Worm (Caenorhabditis elegans) whole organism, L2 larva: ENCODE results near the gene copg-1.

Experiments used
- C34F6.9 ChIP-seq: fragments of 150-350 bp; optimal IDR thresholded peaks from 2 replicates; lab custom pipeline; 2014; ENCODE audit warnings: missing biosample characterization, missing genetic modification characterization
- F13H6.1 ChIP-seq: sonication (generic microtip); optimal IDR thresholded peaks from 2 replicates; lab custom pipeline; 2016; ENCODE audit warnings: missing genetic modification characterization, missing compliant biosample characterization
- R02D3.7 ChIP-seq: fragments of 150-350 bp; optimal IDR thresholded peaks from 2 replicates; lab custom pipeline; 2014; ENCODE audit warnings: missing biosample characterization, missing genetic modification characterization
- Y55F3AM.14 ChIP-seq: fragments of 200-800 bp; sonication (Bioruptor generic); optimal IDR thresholded peaks from 2 replicates; lab custom pipeline; 2018; ENCODE audit warnings: mild to moderate bottlenecking, missing genetic modification characterization, missing compliant biosample characterization
- ZK546.5 ChIP-seq: sonication (generic microtip); optimal IDR thresholded peaks from 2 replicates; lab custom pipeline; 2017; ENCODE audit warnings: missing biosample characterization, missing genetic modification characterization
- alr-1 ChIP-seq: fragments of 150-350 bp; optimal IDR thresholded peaks from 2 replicates; lab custom pipeline; 2014; ENCODE audit warnings: missing biosample characterization, missing genetic modification characterization
- ama-1 ChIP-seq: fragments of 150-350 bp; optimal IDR thresholded peaks from 2 replicates; lab custom pipeline; 2018; ENCODE audit warnings: inconsistent platforms
- ceh-16 ChIP-seq: fragments of 150-350 bp; optimal IDR thresholded peaks from 2 replicates; lab custom pipeline; 2014; ENCODE audit warnings: missing biosample characterization, missing genetic modification characterization
- ceh-82 ChIP-seq: fragments of 150-350 bp; optimal IDR thresholded peaks from 2 replicates; lab custom pipeline; 2014; ENCODE audit warnings: missing biosample characterization, missing genetic modification characterization
- crh-2 ChIP-seq: sonication (generic microtip); optimal IDR thresholded peaks from 2 replicates; lab custom pipeline; 2017; ENCODE audit warnings: missing biosample characterization, missing genetic modification characterization
- dmd-4 ChIP-seq: sonication (generic microtip); optimal IDR thresholded peaks from 2 replicates; lab custom pipeline; 2017; ENCODE audit warnings: missing biosample characterization, missing genetic modification characterization
- egl-27 ChIP-seq: sonication (generic microtip); optimal IDR thresholded peaks from 3 replicates; lab custom pipeline; 2017; ENCODE audit warnings: missing biosample characterization, missing genetic modification reagents, missing genetic modification characterization
- elt-1 ChIP-seq: fragments of 150-350 bp; optimal IDR thresholded peaks from 2 replicates; lab custom pipeline; 2014; ENCODE audit warnings: missing biosample characterization, missing genetic modification characterization
- elt-3 ChIP-seq: sonication (generic microtip); optimal IDR thresholded peaks from 2 replicates; lab custom pipeline; 2017; ENCODE audit warnings: missing biosample characterization, missing genetic modification characterization
- fos-1 ChIP-seq: fragments of 150-350 bp; optimal IDR thresholded peaks from 2 replicates; lab custom pipeline; 2014; ENCODE audit warnings: missing biosample characterization, missing genetic modification characterization
- gmeb-1 ChIP-seq: fragments of 150-350 bp; optimal IDR thresholded peaks from 2 replicates; lab custom pipeline; 2014; ENCODE audit warnings: missing biosample characterization, missing genetic modification characterization
- lin-11 ChIP-seq: fragments of 150-350 bp; sonication (generic microtip); optimal IDR thresholded peaks from 2 replicates; lab custom pipeline; 2014; ENCODE audit warnings: missing biosample characterization, missing genetic modification characterization, inconsistent platforms, mixed read lengths
- lin-13 ChIP-seq: fragments of 150-350 bp; optimal IDR thresholded peaks from 2 replicates; lab custom pipeline; 2014; ENCODE audit warnings: missing biosample characterization, missing genetic modification reagents, missing genetic modification characterization
- lin-39 ChIP-seq: fragments of 150-350 bp; optimal IDR thresholded peaks from 2 replicates; lab custom pipeline; 2014; ENCODE audit warnings: missing biosample characterization, missing genetic modification reagents, missing genetic modification characterization
- lsy-2 ChIP-seq, 2 experiments: fragments of 150-350 bp in 1 of 2; sonication (generic microtip) in 1 of 2; optimal IDR thresholded peaks; 2 replicates each; lab custom pipeline; 2014 to 2017; ENCODE audit warnings: missing biosample characterization in 2 of 2, missing genetic modification characterization in 2 of 2
- mbf-1 ChIP-seq: sonication (generic microtip); optimal IDR thresholded peaks from 2 replicates; lab custom pipeline; 2017; ENCODE audit warnings: missing biosample characterization, missing genetic modification characterization
- mdl-1 ChIP-seq, 2 experiments: fragments of 150-350 bp in 1 of 2; sonication (generic microtip) in 1 of 2; optimal IDR thresholded peaks; 2 replicates each; lab custom pipeline; 2017; ENCODE audit warnings: missing biosample characterization in 2 of 2, missing genetic modification characterization in 2 of 2
- nhr-10 ChIP-seq: sonication (generic microtip); optimal IDR thresholded peaks from 2 replicates; lab custom pipeline; 2017; ENCODE audit warnings: missing biosample characterization, missing genetic modification characterization
- nhr-11 ChIP-seq: fragments of 150-350 bp; optimal IDR thresholded peaks from 2 replicates; lab custom pipeline; 2014; ENCODE audit warnings: missing biosample characterization, missing genetic modification characterization
- nhr-12 ChIP-seq: fragments of 150-350 bp; optimal IDR thresholded peaks from 2 replicates; lab custom pipeline; 2014; ENCODE audit warnings: missing biosample characterization, missing genetic modification characterization
- nhr-129 ChIP-seq: fragments of 150-350 bp; optimal IDR thresholded peaks from 2 replicates; lab custom pipeline; 2014; ENCODE audit warnings: missing biosample characterization, missing genetic modification characterization
- nhr-23 ChIP-seq: fragments of 150-350 bp; optimal IDR thresholded peaks from 2 replicates; lab custom pipeline; 2014; ENCODE audit warnings: missing biosample characterization, missing genetic modification reagents, missing genetic modification characterization
- nhr-237 ChIP-seq: fragments of 150-350 bp; optimal IDR thresholded peaks from 2 replicates; lab custom pipeline; 2014; ENCODE audit warnings: missing biosample characterization, missing genetic modification characterization
- nhr-25 ChIP-seq: fragments of 150-350 bp; sonication (generic microtip); optimal IDR thresholded peaks from 3 replicates; lab custom pipeline; 2014; ENCODE audit warnings: missing biosample characterization, missing genetic modification characterization
- nhr-6 ChIP-seq: fragments of 150-350 bp; optimal IDR thresholded peaks from 2 replicates; lab custom pipeline; 2014; ENCODE audit warnings: missing biosample characterization, missing genetic modification characterization
- nhr-77 ChIP-seq: fragments of 150-350 bp; optimal IDR thresholded peaks from 2 replicates; lab custom pipeline; 2014; ENCODE audit warnings: missing biosample characterization, missing genetic modification characterization
- peb-1 ChIP-seq: fragments of 150-350 bp; optimal IDR thresholded peaks from 2 replicates; lab custom pipeline; 2014; ENCODE audit warnings: missing biosample characterization, missing genetic modification characterization
- sem-4 ChIP-seq: fragments of 150-350 bp; optimal IDR thresholded peaks from 2 replicates; lab custom pipeline; 2014; ENCODE audit warnings: missing biosample characterization, missing genetic modification reagents, missing genetic modification characterization
- skn-1 ChIP-seq: sonication (generic microtip); optimal IDR thresholded peaks from 2 replicates; lab custom pipeline; 2017; ENCODE audit warnings: missing biosample characterization, missing genetic modification characterization
- sma-3 ChIP-seq: sonication (generic microtip); optimal IDR thresholded peaks from 2 replicates; lab custom pipeline; 2016; ENCODE audit warnings: missing genetic modification reagents, missing genetic modification characterization, missing compliant biosample characterization
- sma-9 ChIP-seq, 2 experiments: fragments of 150-350 bp in 1 of 2; sonication (generic microtip) in 1 of 2; optimal IDR thresholded peaks; 2 replicates each; lab custom pipeline; 2014 to 2016; ENCODE audit warnings: missing genetic modification characterization in 2 of 2, mild to moderate bottlenecking in 1 of 2, missing biosample characterization in 1 of 2, missing compliant biosample characterization in 1 of 2, missing genetic modification reagents in 1 of 2, moderate library complexity in 1 of 2
- unc-39 ChIP-seq: fragments of 150-350 bp; optimal IDR thresholded peaks from 2 replicates; lab custom pipeline; 2014; ENCODE audit warnings: missing biosample characterization, missing genetic modification characterization
- unc-55 ChIP-seq: fragments of 150-350 bp; sonication (generic microtip); optimal IDR thresholded peaks from 3 replicates; lab custom pipeline; 2014; ENCODE audit warnings: missing biosample characterization, missing genetic modification reagents, missing genetic modification characterization
- unc-62 ChIP-seq: fragments of 150-350 bp; optimal IDR thresholded peaks from 2 replicates; lab custom pipeline; 2014; ENCODE audit warnings: missing biosample characterization, missing genetic modification reagents, missing genetic modification characterization
- zag-1 ChIP-seq: fragments of 150-350 bp; optimal IDR thresholded peaks from 2 replicates; lab custom pipeline; 2014; ENCODE audit warnings: missing biosample characterization, missing genetic modification characterization
- ztf-1 ChIP-seq: fragments of 200-800 bp; sonication (Bioruptor generic); conservative IDR thresholded peaks from 2 replicates; pipeline ENCODE4 v1.3.6; 2022; ENCODE audit warnings: missing genetic modification characterization, missing compliant biosample characterization
- ztf-4 ChIP-seq: fragments of 150-350 bp; optimal IDR thresholded peaks from 2 replicates; lab custom pipeline; 2014; ENCODE audit warnings: missing biosample characterization, missing genetic modification characterization

The copg-1 gene

DNA sequence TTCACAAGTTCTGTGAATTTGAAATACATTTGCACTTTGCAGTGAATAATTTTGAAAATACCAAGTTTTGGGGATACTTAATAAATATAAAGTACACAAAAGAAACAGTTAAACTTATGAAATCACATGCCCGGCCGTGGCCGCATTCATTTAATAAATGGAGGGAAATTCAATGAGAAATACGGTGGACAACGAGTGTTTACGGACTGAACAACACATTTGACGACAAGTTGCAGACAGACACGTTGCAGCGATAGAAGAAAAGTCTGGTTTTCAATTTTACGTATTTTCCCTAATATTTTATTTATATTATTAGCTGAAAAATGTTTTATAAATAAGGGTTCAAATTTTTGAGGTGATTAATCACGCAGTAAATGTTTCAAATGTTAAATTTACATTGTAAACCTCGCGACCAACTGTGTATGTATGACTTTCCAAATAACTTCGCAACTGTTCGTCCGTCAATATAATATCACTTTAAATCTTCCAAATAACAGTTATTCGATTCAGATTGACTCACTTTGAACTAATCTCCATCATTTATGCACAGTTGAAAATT lies at the start of gene copg-1:
TSS of gene copg-1 (plus strand) at position 509 of the 559 bp plus-strand sequence.
- peak; percentile 5 for TF ChIP-seq fos-1 (tag; lab: Kevin White, UChicago)
- no peak for TF ChIP-seq nhr-23
- TF ChIP-seq lin-13 (GFP tag; lab: Kevin White, UChicago) = peak; percentile 57
- no peak for TF ChIP-seq nhr-10 (tag; lab: Kevin White, UChicago)
- TF ChIP-seq sem-4 (tag; lab: Kevin White, UChicago) = no peak
- no peak for TF ChIP-seq nhr-12 (tag; lab: Kevin White, UChicago)
- TF ChIP-seq nhr-11 (tag; lab: Kevin White, UChicago) = no peak
- peak; percentile 58 for TF ChIP-seq gmeb-1
- TF ChIP-seq unc-55 (GFP tag; lab: Kevin White, UChicago) = peak; percentile 73
- no peak for TF ChIP-seq lin-39 (tag; lab: Kevin White, UChicago)
- no peak for TF ChIP-seq nhr-77 (tag; lab: Kevin White, UChicago)
- TF ChIP-seq mbf-1 = no peak
- TF ChIP-seq crh-2 = peak; percentile 97
- TF ChIP-seq C34F6.9 = peak; percentile 75
- TF ChIP-seq elt-3 (tag; lab: Kevin White, UChicago) = no peak
- TF ChIP-seq skn-1 (tag; lab: Kevin White, UChicago) = no peak
- TF ChIP-seq lin-11 (tag; lab: Kevin White, UChicago) = no peak
- TF ChIP-seq ceh-82 = no peak
- no peak for TF ChIP-seq peb-1
- no peak for TF ChIP-seq unc-39
- TF ChIP-seq ZK546.5 = no peak
- no peak for TF ChIP-seq zag-1 (tag; lab: Kevin White, UChicago)
- TF ChIP-seq elt-1 (tag; lab: Kevin White, UChicago) = no peak
- peak; percentile 69 for TF ChIP-seq sma-9 (GFP tag; optimal IDR thresholded peaks at IDR 0.05; lab: Kevin White, UChicago)
- no peak for TF ChIP-seq sma-9 (tag; optimal IDR thresholded peaks at IDR 0.05; lab: Kevin White, UChicago)
- TF ChIP-seq nhr-237 = no peak
- TF ChIP-seq egl-27 = no peak
- TF ChIP-seq nhr-25 (tag; lab: Kevin White, UChicago) = peak; percentile 35
- TF ChIP-seq sma-3 = peak; percentile 22
- no peak for TF ChIP-seq mdl-1 (tag; optimal IDR thresholded peaks at IDR 0.05; lab: Kevin White, UChicago)
- TF ChIP-seq ztf-4 (tag; lab: Kevin White, UChicago) = no peak
- no peak for TF ChIP-seq dmd-4 (tag; lab: Kevin White, UChicago)
- TF ChIP-seq F13H6.1 = peak; percentile 25
- no peak for TF ChIP-seq nhr-6 (tag; lab: Kevin White, UChicago)
- peak; percentile 78 to 96 for TF ChIP-seq lsy-2 (tag; optimal IDR thresholded peaks at IDR 0.05; lab: Kevin White, UChicago)
- no peak for TF ChIP-seq ceh-16 (tag; lab: Kevin White, UChicago)
- TF ChIP-seq ama-1 (lab: Kevin White, UChicago) = no peak
- TF ChIP-seq nhr-129 (tag; lab: Kevin White, UChicago) = peak; percentile 43
- TF ChIP-seq unc-62 (GFP tag; lab: Kevin White, UChicago) = no peak
- no peak for TF ChIP-seq R02D3.7 (tag; lab: Kevin White, UChicago)
- TF ChIP-seq ztf-1 (GFP tag; lab: Robert Waterston, UW) = no peak
- no peak for TF ChIP-seq alr-1 (tag; lab: Kevin White, UChicago)
- TF ChIP-seq, all 48 proteins: peak for 12

DNA sequence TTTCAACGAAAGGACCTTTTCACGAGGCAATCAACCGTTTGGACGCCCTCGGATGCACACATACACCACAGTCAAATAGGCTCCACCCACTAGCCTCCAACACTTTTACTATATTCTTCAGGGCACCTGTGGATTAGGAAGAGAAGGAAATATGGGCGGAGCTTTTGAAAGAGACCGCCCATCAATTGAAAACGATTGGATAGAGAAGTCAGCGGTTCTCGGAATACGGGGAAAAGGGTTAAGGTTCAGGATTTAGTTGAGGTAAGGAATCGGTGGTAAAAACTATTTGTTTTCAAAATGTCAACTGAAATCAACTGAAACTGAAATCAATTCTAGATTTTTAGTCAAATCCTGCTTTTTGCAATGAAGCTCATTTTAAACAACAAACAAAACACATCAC lies 41.3 kb upstream of the copg-1 start, which contains the start of gene egl-38:
TSS of gene egl-38 (minus strand) at position 101 of the 400 bp plus-strand sequence.
- TF ChIP-seq egl-27 (no peak), ceh-16 (tag; lab: Kevin White, UChicago) (no peak), gmeb-1 (no peak), sem-4 (tag; lab: Kevin White, UChicago) (no peak), lin-39 (tag; lab: Kevin White, UChicago) (no peak), crh-2 (no peak), C34F6.9 (no peak), dmd-4 (tag; lab: Kevin White, UChicago) (no peak), Y55F3AM.14 (no peak), R02D3.7 (tag; lab: Kevin White, UChicago) (no peak)
